Worm (Caenorhabditis elegans): ENCODE measurements around the gene F46C5.9.
A peak's percentile ranks its signal among the peaks of the same experiment; 100 is the strongest.

DNA sequence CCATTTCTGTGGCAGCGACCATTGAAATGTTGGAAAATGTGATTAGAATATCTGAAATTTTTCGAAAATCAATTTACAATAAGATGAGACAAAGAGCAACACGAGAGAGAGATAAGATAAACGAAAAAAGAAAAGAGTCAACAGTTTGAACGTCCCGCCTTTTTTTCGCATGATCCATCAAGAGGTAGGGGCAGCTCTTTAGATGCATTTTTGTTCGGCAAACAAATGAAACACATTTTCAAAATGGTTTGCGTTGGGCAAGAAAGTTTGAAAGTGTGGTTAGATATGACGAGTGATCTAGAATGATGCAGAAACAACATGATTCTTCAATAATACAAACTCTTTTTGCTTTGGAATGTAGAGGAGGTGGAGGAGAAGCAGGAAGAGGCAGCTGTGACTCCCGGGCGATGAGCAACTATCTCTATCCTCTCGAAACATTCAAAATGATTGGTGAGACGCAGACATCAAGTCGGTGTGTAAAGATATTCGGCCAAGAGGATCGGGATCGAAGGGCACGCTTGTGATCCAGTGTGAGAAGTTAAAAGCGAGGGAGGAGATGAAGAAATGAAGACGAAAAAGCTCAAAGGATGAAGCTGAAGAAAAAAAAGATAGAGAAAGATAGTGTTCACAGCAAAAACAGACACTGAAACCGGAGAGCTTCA is 34.1 kb upstream of the F46C5.9 start, which contains the start of gene F46C5.6:
- TF ChIP-seq lin-15B (tag; optimal IDR thresholded peaks at IDR 0.05) (no peak), zag-1 (tag; optimal IDR thresholded peaks at IDR 0.05) (no peak), nhr-11 (tag; optimal IDR thresholded peaks at IDR 0.05) (peak; percentile 37), ama-1 (optimal IDR thresholded peaks at IDR 0.05) (no peak), nhr-77 (tag; optimal IDR thresholded peaks at IDR 0.05) (no peak), nhr-28 (tag; optimal IDR thresholded peaks at IDR 0.05) (no peak), nhr-76 (tag; optimal IDR thresholded peaks at IDR 0.05) (no peak)
